Worm (Caenorhabditis elegans) whole organism, L4 larva: ENCODE measurements around the gene pitr-1.

Experiments used
- dmd-6 ChIP-seq: fragments of 200-800 bp; sonication (Bioruptor generic); IDR thresholded peaks from 2 replicates; pipeline ENCODE4 v1.3.6; 2022; ENCODE audit warnings: missing genetic modification reagents, missing genetic modification characterization, missing compliant biosample characterization
- lin-15B ChIP-seq: fragments of 150-350 bp; sonication (generic microtip); optimal IDR thresholded peaks from 3 replicates; lab custom pipeline; 2014; ENCODE audit warnings: missing biosample characterization, missing genetic modification characterization
- set-16 ChIP-seq: fragments of 200-800 bp; sonication (Bioruptor generic); IDR thresholded peaks from 2 replicates; pipeline ENCODE4 v1.3.6; 2022; ENCODE audit warnings: missing genetic modification reagents, missing genetic modification characterization, missing compliant biosample characterization

- TF ChIP-seq set-16 (GFP tag; lab: Robert Waterston, UW), result no peak
- TF ChIP-seq lin-15B (tag; lab: Kevin White, UChicago), result no peak
- TF ChIP-seq dmd-6 (GFP tag; lab: Robert Waterston, UW), result peak; percentile 31
Measured at ce11 chrIV:7391534-7392343, 2.1 kb upstream of the pitr-1 start.
